Worm (Caenorhabditis elegans): Measurements from ENCODE around the gene repo-1.
A peak's percentile ranks its signal among the peaks of the same experiment; 100 is the strongest.

The repo-1 gene

DNA sequence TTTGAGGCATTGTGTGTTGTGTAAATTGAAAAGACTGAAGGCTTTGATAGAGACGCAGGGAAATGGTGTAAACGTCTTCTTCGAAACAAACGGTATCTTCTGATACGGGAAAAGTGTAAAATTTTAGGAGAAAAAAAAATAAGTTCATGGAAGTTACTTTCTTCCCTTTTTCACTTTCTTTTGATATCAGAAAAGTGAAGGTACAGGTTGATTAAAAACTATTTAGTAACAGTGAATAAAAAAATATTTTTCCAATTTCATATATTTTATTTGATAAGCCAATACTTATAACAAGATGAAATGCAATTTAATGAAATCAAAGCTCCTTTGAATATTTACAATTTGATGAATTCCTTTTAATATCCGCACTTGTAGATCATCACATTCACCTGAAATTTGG, 26.1 kb downstream of the repo-1 start, which contains the start of gene col-129:
col-129 (minus strand) TSS at position 101 of the 400 bp plus-strand sequence.
- TF ChIP-seq fos-1 (tag; optimal IDR thresholded peaks at IDR 0.05) (no peak), mdl-1 (tag; optimal IDR thresholded peaks at IDR 0.05) (no peak), R02D3.7 (tag; optimal IDR thresholded peaks at IDR 0.05) (no peak), mab-5 (tag; optimal IDR thresholded peaks at IDR 0.05) (no peak), blmp-1 (tag; optimal IDR thresholded peaks at IDR 0.05; ENCODE audit: insufficient read depth) (no peak), aly-2 (tag; optimal IDR thresholded peaks at IDR 0.05) (no peak), nhr-77 (tag; optimal IDR thresholded peaks at IDR 0.05) (no peak), lin-13 (GFP tag; optimal IDR thresholded peaks at IDR 0.05) (no peak), peb-1 (tag; optimal IDR thresholded peaks at IDR 0.05) (no peak), ZK546.5 (tag; optimal IDR thresholded peaks at IDR 0.05) (no peak), ztf-4 (tag; optimal IDR thresholded peaks at IDR 0.05) (no peak), unc-55 (GFP tag; optimal IDR thresholded peaks at IDR 0.05) (no peak), nhr-25 (tag; optimal IDR thresholded peaks at IDR 0.05) (no peak)

DNA sequence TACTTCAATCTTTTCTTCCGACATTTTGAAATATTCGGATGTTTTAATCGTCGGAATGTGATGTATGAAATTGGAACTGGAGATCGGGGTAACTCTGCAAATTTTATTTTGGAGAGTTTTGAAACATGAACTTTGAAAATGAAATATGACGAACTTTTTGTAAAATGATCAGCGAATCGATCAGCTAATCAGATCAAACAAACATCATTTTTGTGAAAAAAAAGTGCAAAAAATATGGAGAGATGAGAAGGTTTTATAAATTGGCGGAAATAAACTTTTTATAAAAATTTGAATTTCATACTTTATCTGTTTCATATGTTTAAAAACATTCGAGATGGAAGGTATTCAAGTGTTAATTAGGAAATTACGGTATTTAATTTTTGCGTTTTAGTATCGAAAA, 27.2 kb downstream of the repo-1 start, which contains the start of gene dlc-2:
dlc-2 (minus strand) TSS at position 101 of the 400 bp plus-strand sequence.
- TF ChIP-seq ceh-82 (tag; optimal IDR thresholded peaks at IDR 0.05) (no peak), unc-55 (GFP tag; optimal IDR thresholded peaks at IDR 0.05) (no peak), peb-1 (tag; optimal IDR thresholded peaks at IDR 0.05) (no peak), blmp-1 (tag; optimal IDR thresholded peaks at IDR 0.05; ENCODE audit: insufficient read depth) (no peak), R02D3.7 (tag; optimal IDR thresholded peaks at IDR 0.05) (no peak), ztf-4 (tag; optimal IDR thresholded peaks at IDR 0.05) (no peak), lin-39 (tag; optimal IDR thresholded peaks at IDR 0.05) (no peak), elt-3 (tag; optimal IDR thresholded peaks at IDR 0.05) (no peak), sma-9 (GFP tag; optimal IDR thresholded peaks at IDR 0.05) (no peak), sma-9 (tag; optimal IDR thresholded peaks at IDR 0.05) (no peak), Y55F3AM.14 (GFP tag; optimal IDR thresholded peaks at IDR 0.05) (no peak)

- TF ChIP-seq nhr-129 (tag; optimal IDR thresholded peaks at IDR 0.05) (peak; percentile 94), fos-1 (tag; optimal IDR thresholded peaks at IDR 0.05) (no peak), gmeb-1 (tag; optimal IDR thresholded peaks at IDR 0.05) (no peak), C34F6.9 (tag; optimal IDR thresholded peaks at IDR 0.05) (peak; percentile 35), aly-2 (tag; optimal IDR thresholded peaks at IDR 0.05) (no peak), F13H6.1 (tag; optimal IDR thresholded peaks at IDR 0.05) (peak; percentile 63), sem-4 (tag; optimal IDR thresholded peaks at IDR 0.05) (no peak), dmd-4 (tag; optimal IDR thresholded peaks at IDR 0.05) (no peak), lsy-2 (tag; optimal IDR thresholded peaks at IDR 0.05) (peak in 1 of 2 experiments; percentile 23), nhr-12 (tag; optimal IDR thresholded peaks at IDR 0.05) (no peak), sma-9 (GFP tag; optimal IDR thresholded peaks at IDR 0.05) (no peak), sma-9 (tag; optimal IDR thresholded peaks at IDR 0.05) (no peak)
Measured at ce11 chrIV:12113056-12113455, 28.8 kb downstream of the repo-1 start.

DNA sequence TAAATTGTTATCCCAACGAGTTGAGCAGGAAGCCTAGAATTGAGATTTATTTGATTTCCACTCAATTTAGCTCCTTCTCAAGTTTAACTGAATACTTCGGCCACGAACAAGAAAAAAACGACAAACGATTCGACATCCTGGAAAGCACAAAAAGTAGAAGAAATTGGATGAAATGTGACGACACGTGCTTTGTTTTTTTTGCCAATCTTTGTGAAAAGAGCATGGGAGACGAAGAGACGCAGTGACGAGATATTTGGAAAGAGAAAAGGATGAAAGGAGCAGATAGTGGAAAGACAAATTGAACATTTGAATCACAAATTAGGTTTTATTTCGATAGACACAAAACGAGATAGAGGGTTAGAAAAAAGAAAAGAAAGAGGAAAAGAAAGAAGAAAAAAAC, 30.2 kb downstream of the repo-1 start:
- TF ChIP-seq gmeb-1 (tag; optimal IDR thresholded peaks at IDR 0.05) (no peak), skn-1 (tag; optimal IDR thresholded peaks at IDR 0.05) (no peak), lin-39 (tag; optimal IDR thresholded peaks at IDR 0.05) (no peak), nhr-21 (tag; optimal IDR thresholded peaks at IDR 0.05) (no peak), nhr-25 (tag; optimal IDR thresholded peaks at IDR 0.05) (no peak), egl-27 (tag; optimal IDR thresholded peaks at IDR 0.05) (no peak), fos-1 (tag; optimal IDR thresholded peaks at IDR 0.05) (no peak), nhr-129 (tag; optimal IDR thresholded peaks at IDR 0.05) (peak; percentile 82), ceh-82 (tag; optimal IDR thresholded peaks at IDR 0.05) (no peak), Y55F3AM.14 (GFP tag; optimal IDR thresholded peaks at IDR 0.05) (no peak), sma-3 (GFP tag; optimal IDR thresholded peaks at IDR 0.05) (no peak), nhr-6 (tag; optimal IDR thresholded peaks at IDR 0.05) (no peak), nhr-12 (tag; optimal IDR thresholded peaks at IDR 0.05) (no peak), mdl-1 (tag; optimal IDR thresholded peaks at IDR 0.05) (peak in 1 of 2 experiments; percentile 23), blmp-1 (tag; optimal IDR thresholded peaks at IDR 0.05; ENCODE audit: insufficient read depth) (no peak), ama-1 (optimal IDR thresholded peaks at IDR 0.05) (no peak), crh-2 (tag; optimal IDR thresholded peaks at IDR 0.05) (no peak), sma-9 (GFP tag; optimal IDR thresholded peaks at IDR 0.05) (no peak), sma-9 (tag; optimal IDR thresholded peaks at IDR 0.05) (no peak), C34F6.9 (tag; optimal IDR thresholded peaks at IDR 0.05) (peak; percentile 39), unc-39 (tag; optimal IDR thresholded peaks at IDR 0.05) (no peak), lsy-2 (tag; optimal IDR thresholded peaks at IDR 0.05) (peak in 1 of 2 experiments; percentile 14), nhr-11 (tag; optimal IDR thresholded peaks at IDR 0.05) (no peak), mbf-1 (tag; optimal IDR thresholded peaks at IDR 0.05) (no peak), unc-62 (GFP tag; optimal IDR thresholded peaks at IDR 0.05) (no peak), zag-1 (tag; optimal IDR thresholded peaks at IDR 0.05) (no peak), sem-4 (tag; optimal IDR thresholded peaks at IDR 0.05) (peak; percentile 60), lin-13 (GFP tag; optimal IDR thresholded peaks at IDR 0.05) (no peak)
